Fruit fly (Drosophila melanogaster): Measurements from ENCODE around the gene to.

to gene

DNA sequence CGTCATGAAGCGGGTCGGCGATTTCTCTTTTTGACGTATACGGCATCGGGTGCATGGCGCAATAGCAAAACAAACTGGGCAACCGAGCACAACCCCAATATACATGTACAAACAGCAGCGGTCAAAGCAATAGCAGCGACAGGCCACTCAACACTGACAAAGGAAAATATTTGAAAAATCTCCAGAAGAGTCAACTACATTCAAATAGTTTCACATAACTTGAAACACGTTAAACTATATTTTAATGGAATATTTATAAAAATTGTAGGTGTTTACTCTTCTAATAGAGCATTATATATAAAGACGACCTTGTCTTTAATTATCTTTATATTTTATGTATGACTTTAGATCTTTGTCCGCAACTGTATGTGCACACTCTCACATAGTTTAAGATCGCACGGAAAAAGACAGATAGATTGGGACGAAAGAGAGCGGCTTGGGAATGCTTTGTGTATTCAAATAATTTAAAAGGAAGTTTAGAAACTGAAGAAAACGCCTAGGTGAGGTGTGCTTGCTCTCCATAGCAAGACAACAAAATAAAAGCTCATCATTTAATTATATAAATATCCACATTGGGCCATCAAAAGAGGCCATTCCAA, 32.5 kb upstream of the to start (continued):
- peak; percentile 74 for TF ChIP-seq Hmr (GFP tag; optimal IDR thresholded peaks at IDR 0.05)
- peak; percentile 70 for TF ChIP-seq CG9727 (GFP tag; optimal IDR thresholded peaks at IDR 0.05)
- peak; percentile 60 for TF ChIP-seq Abd-B (GFP tag; optimal IDR thresholded peaks at IDR 0.05)
- TF ChIP-seq Poxn (GFP tag; IDR thresholded peaks at IDR 0.05) = no peak
- peak; percentile 75 for TF ChIP-seq oc (tag; optimal IDR thresholded peaks at IDR 0.05)
- no peak for TF ChIP-seq Dll (GFP tag; IDR thresholded peaks at IDR 0.05; ENCODE audit: partially characterized antibody)
- peak; percentile 72 for TF ChIP-seq Fer3 (tag; optimal IDR thresholded peaks at IDR 0.05)
- peak; percentile 29 for TF ChIP-seq CG5245 (GFP tag; optimal IDR thresholded peaks at IDR 0.05)
- no peak for TF ChIP-seq corto (GFP tag; optimal IDR thresholded peaks at IDR 0.05)
- TF ChIP-seq eyg (GFP tag; optimal IDR thresholded peaks at IDR 0.05) = no peak
- TF ChIP-seq CG17802 (tag; optimal IDR thresholded peaks at IDR 0.05) = peak; percentile 21
- TF ChIP-seq CG18262 (tag; optimal IDR thresholded peaks at IDR 0.05) = peak; percentile 85
- no peak for TF ChIP-seq Kr (GFP tag; optimal IDR thresholded peaks at IDR 0.05)
- peak; percentile 36 for TF ChIP-seq mam (GFP tag; optimal IDR thresholded peaks at IDR 0.05)
- no peak for TF ChIP-seq fd102C (GFP tag; optimal IDR thresholded peaks at IDR 0.05)
- TF ChIP-seq da (GFP tag; optimal IDR thresholded peaks at IDR 0.05) = no peak
- TF ChIP-seq CG12236 (GFP tag; optimal IDR thresholded peaks at IDR 0.05) = peak; percentile 14
- TF ChIP-seq BEAF-32 (GFP tag; optimal IDR thresholded peaks at IDR 0.05) = no peak
- peak; percentile 64 for TF ChIP-seq fd3F (GFP tag; optimal IDR thresholded peaks at IDR 0.05)
- TF ChIP-seq pho (GFP tag; optimal IDR thresholded peaks at IDR 0.05) = peak; percentile 9
- TF ChIP-seq Xbp1 (GFP tag; optimal IDR thresholded peaks at IDR 0.05) = peak; percentile 71
- TF ChIP-seq sd (tag; optimal IDR thresholded peaks at IDR 0.05) = peak; percentile 32
- no peak for TF ChIP-seq Dip2 (GFP tag; IDR thresholded peaks at IDR 0.05)
- TF ChIP-seq ase (GFP tag; IDR thresholded peaks at IDR 0.05) = peak; percentile 61
- TF ChIP-seq nerfin-1 (tag; optimal IDR thresholded peaks at IDR 0.05) = peak; percentile 67
- TF ChIP-seq ara (GFP tag; IDR thresholded peaks at IDR 0.05) = peak; percentile 48; the same call in 1 of the 2 replicates
- TF ChIP-seq Stat92E (GFP tag; optimal IDR thresholded peaks at IDR 0.05) = no peak
- TF ChIP-seq Opbp (GFP tag; IDR thresholded peaks at IDR 0.05; ENCODE audit: partially characterized antibody) = no peak
- TF ChIP-seq seq (GFP tag; IDR thresholded peaks at IDR 0.05) = peak; percentile 73
- TF ChIP-seq Antp (GFP tag; optimal IDR thresholded peaks at IDR 0.05) = peak; percentile 23
- peak; percentile 83 for TF ChIP-seq Sox100B (GFP tag; optimal IDR thresholded peaks at IDR 0.05)
- peak; percentile 77 for TF ChIP-seq tap (tag; optimal IDR thresholded peaks at IDR 0.05)
- TF ChIP-seq CG6654 (GFP tag; optimal IDR thresholded peaks at IDR 0.05) = peak; percentile 49
- TF ChIP-seq fu2 (GFP tag; optimal IDR thresholded peaks at IDR 0.05) = no peak
- TF ChIP-seq CG12104 (GFP tag; optimal IDR thresholded peaks at IDR 0.05) = peak; percentile 67
- TF ChIP-seq Nf-YB (GFP tag; optimal IDR thresholded peaks at IDR 0.05) = peak; percentile 63
- no peak for TF ChIP-seq ro (GFP tag; IDR thresholded peaks at IDR 0.05)
- peak; percentile 82 for TF ChIP-seq vvl (GFP tag; IDR thresholded peaks at IDR 0.05)
- 0 out of 3 replicates have a peak, but pooled peaks have one; percentile 10 for TF ChIP-seq Dbx (GFP tag; IDR thresholded peaks at IDR 0.05)
- peak; percentile 65 for TF ChIP-seq slbo (GFP tag; IDR thresholded peaks at IDR 0.05)
- TF ChIP-seq Trl (optimal IDR thresholded peaks at IDR 0.05) = no peak
- TF ChIP-seq Trl (GFP tag; optimal IDR thresholded peaks at IDR 0.05) = peak; percentile 21
- TF ChIP-seq CG11504 (tag; optimal IDR thresholded peaks at IDR 0.05) = peak; percentile 86
- TF ChIP-seq CG1529 (GFP tag; optimal IDR thresholded peaks at IDR 0.05) = peak; percentile 64
- TF ChIP-seq cas (GFP tag; IDR thresholded peaks at IDR 0.05) = 0 out of 2 replicates have a peak, but pooled peaks have one; percentile 22
- peak; percentile 55 for TF ChIP-seq CG14667 (GFP tag; IDR thresholded peaks at IDR 0.05)
- peak; percentile 84 for TF ChIP-seq CG12391 (tag; optimal IDR thresholded peaks at IDR 0.05)
- peak; percentile 58 for TF ChIP-seq CG9437 (GFP tag; optimal IDR thresholded peaks at IDR 0.05)
- TF ChIP-seq CG30431 (GFP tag; optimal IDR thresholded peaks at IDR 0.05) = peak; percentile 29
- TF ChIP-seq nau (GFP tag; optimal IDR thresholded peaks at IDR 0.05) = peak; percentile 62

Data from whole organism, embryonic.